Fruit fly (Drosophila melanogaster) whole organism, embryonic: ENCODE data around the gene CG10195.

Experiments
- CG10979 ChIP-seq: fragments of 200-800 bp; sonication (Bioruptor generic); optimal IDR thresholded peaks from 2 replicates; lab custom pipeline; 2018; ENCODE audit warnings: missing biosample characterization, mild to moderate bottlenecking, missing genetic modification characterization, moderate library complexity
- CG13424 ChIP-seq: fragments of 200-800 bp; sonication (Bioruptor generic); optimal IDR thresholded peaks from 2 replicates; lab custom pipeline; 2019; ENCODE audit warnings: missing biosample characterization, mild to moderate bottlenecking, missing genetic modification characterization, moderate library complexity
- CG14965 ChIP-seq: fragments of 200-800 bp; sonication (Bioruptor generic); optimal IDR thresholded peaks from 2 replicates; lab custom pipeline; 2016; ENCODE audit warnings: missing biosample characterization, missing genetic modification characterization, borderline replicate concordance
- CG8359 ChIP-seq: fragments of 200-800 bp; sonication (Bioruptor generic); optimal IDR thresholded peaks from 2 replicates; lab custom pipeline; 2017; ENCODE audit warnings: missing biosample characterization, mild to moderate bottlenecking, missing genetic modification characterization, borderline replicate concordance
- Chrac-16 ChIP-seq: fragments of 200-800 bp; sonication (Bioruptor generic); optimal IDR thresholded peaks from 3 replicates; lab custom pipeline; 2016; ENCODE audit warnings: missing biosample characterization, missing genetic modification characterization
- NfI ChIP-seq: fragments of 200-800 bp; sonication (Bioruptor generic); optimal IDR thresholded peaks from 3 replicates; lab custom pipeline; 2018; ENCODE audit warnings: missing biosample characterization, mild to moderate bottlenecking, missing genetic modification characterization, moderate library complexity

dm6 chr2L:19462898-19463297, 21.6 kb downstream of the CG10195 start:
- TF ChIP-seq CG8359 (GFP tag; lab: Kevin White, UChicago) (no peak), CG10979 (tag; lab: Kevin White, UChicago) (no peak), CG14965 (GFP tag; lab: Kevin White, UChicago) (no peak), CG13424 (tag; lab: Kevin White, UChicago) (no peak), Chrac-16 (GFP tag; lab: Kevin White, UChicago) (no peak), NfI (no peak)
